Worm (Caenorhabditis elegans): ENCODE results near the gene srg-17.

The srg-17 gene

ce11 chrII:12518809-12519344 is 45.4 kb downstream of the srg-17 start, which contains the start of gene srh-70:
Gene srh-70, minus strand, starts transcription at chrII:12518859.
- peak; percentile 33 for TF ChIP-seq sma-9 (GFP tag; optimal IDR thresholded peaks at IDR 0.05)
- no peak for TF ChIP-seq sma-9 (tag; optimal IDR thresholded peaks at IDR 0.05)
- TF ChIP-seq mbf-1 (tag; optimal IDR thresholded peaks at IDR 0.05): no peak
- TF ChIP-seq fos-1 (tag; optimal IDR thresholded peaks at IDR 0.05): peak; percentile 78
- no peak for TF ChIP-seq dmd-4 (tag; optimal IDR thresholded peaks at IDR 0.05)
- peak; percentile 55 for TF ChIP-seq crh-2 (tag; optimal IDR thresholded peaks at IDR 0.05)

- TF ChIP-seq nhr-23 (tag; optimal IDR thresholded peaks at IDR 0.05): no peak
These were observed 46.1 kb downstream of the srg-17 start, which contains the start of gene ceh-99 for ce11 chrII:12519616-12520015. Gene ceh-99, plus strand, starts transcription at chrII:12519981.

All from whole organism, L2 larva.